Fruit fly (Drosophila melanogaster) whole organism, adult: ENCODE data around the gene pb.

ENCODE experiments used
- Clk ChIP-seq: fragments of 200-800 bp; sonication (Bioruptor generic); optimal IDR thresholded peaks from 2 replicates; lab custom pipeline; 2017; ENCODE audit warnings: missing biosample characterization, missing genetic modification characterization
- Hr96 ChIP-seq: fragments of 200-800 bp; sonication (Bioruptor generic); optimal IDR thresholded peaks from 2 replicates; lab custom pipeline; 2016; ENCODE audit warnings: missing biosample characterization, missing genetic modification characterization
- bab1 ChIP-seq: fragments of 200-800 bp; sonication (Bioruptor generic); optimal IDR thresholded peaks from 3 replicates; lab custom pipeline; 2019; ENCODE audit warnings: missing biosample characterization, mild to moderate bottlenecking, missing genetic modification characterization, moderate library complexity
- kay ChIP-seq: fragments of 200-800 bp; sonication (Bioruptor generic); peaks from one replicate; lab custom pipeline; 2016; ENCODE audit warnings: missing biosample characterization, missing genetic modification characterization, borderline replicate concordance
- ovo ChIP-seq: fragments of 200-800 bp; sonication (Bioruptor generic); optimal IDR thresholded peaks from 2 replicates; lab custom pipeline; 2016; ENCODE audit warnings: missing biosample characterization, missing genetic modification characterization
- tj ChIP-seq: fragments of 200-800 bp; sonication (Bioruptor generic); optimal IDR thresholded peaks from 3 replicates; lab custom pipeline; 2017; ENCODE audit warnings: missing biosample characterization, mild to moderate bottlenecking, missing genetic modification characterization, moderate library complexity

- TF ChIP-seq bab1 (GFP tag; lab: Kevin White, UChicago) (no peak), Hr96 (GFP tag; lab: Kevin White, UChicago) (no peak), Clk (GFP tag; lab: Kevin White, UChicago) (no peak), kay (GFP tag; lab: Kevin White, UChicago) (no peak), ovo (GFP tag; lab: Kevin White, UChicago) (no peak), tj (no peak)
Measured at dm6 chr3R:6746212-6746611, 4.3 kb upstream of the pb start.
